Worm (Caenorhabditis elegans) whole organism, L3 larva: Measurements from ENCODE around the gene slc-17.8.
A peak's percentile ranks its signal among the peaks of the same experiment; 100 is the strongest.
"Not testable (repeated sequence)": the region's sequence is repeated elsewhere in the genome, so short reads cannot be mapped to it uniquely, and the experiment has no call there.

Experiments
- R02D3.7 ChIP-seq: fragments of 150-350 bp; optimal IDR thresholded peaks from 2 replicates; lab custom pipeline; 2014; ENCODE audit warnings: missing biosample characterization, missing genetic modification characterization
- aly-2 ChIP-seq: fragments of 150-350 bp; optimal IDR thresholded peaks from 2 replicates; lab custom pipeline; 2014; ENCODE audit warnings: missing biosample characterization, missing genetic modification characterization
- ceh-16 ChIP-seq: sonication (generic microtip); optimal IDR thresholded peaks from 2 replicates; lab custom pipeline; 2017; ENCODE audit warnings: missing biosample characterization, missing genetic modification characterization
- ceh-28 ChIP-seq: fragments of 150-350 bp; optimal IDR thresholded peaks from 2 replicates; lab custom pipeline; 2014; ENCODE audit warnings: missing biosample characterization, missing genetic modification reagents, missing genetic modification characterization
- ceh-82 ChIP-seq: fragments of 150-350 bp; optimal IDR thresholded peaks from 2 replicates; lab custom pipeline; 2014; ENCODE audit warnings: missing biosample characterization, missing genetic modification characterization
- egl-27 ChIP-seq: sonication (generic microtip); optimal IDR thresholded peaks from 4 replicates; lab custom pipeline; 2017; ENCODE audit warnings: missing biosample characterization, missing genetic modification reagents, missing genetic modification characterization
- egl-5 ChIP-seq: fragments of 150-350 bp; optimal IDR thresholded peaks from 2 replicates; lab custom pipeline; 2017; ENCODE audit warnings: missing biosample characterization, missing genetic modification reagents, missing genetic modification characterization, inconsistent platforms
- elt-1 ChIP-seq: fragments of 150-350 bp; optimal IDR thresholded peaks from 2 replicates; lab custom pipeline; 2014; ENCODE audit warnings: missing biosample characterization, missing genetic modification characterization
- elt-2 ChIP-seq: sonication (generic microtip); optimal IDR thresholded peaks from 2 replicates; lab custom pipeline; 2016; ENCODE audit warnings: missing genetic modification reagents, mild to moderate bottlenecking, missing genetic modification characterization, missing compliant biosample characterization
- eor-1 ChIP-seq, 2 experiments: fragments of 150-350 bp; optimal IDR thresholded peaks; 2 replicates each; lab custom pipeline; 2014 to 2018; ENCODE audit warnings: missing biosample characterization in 2 of 2, missing genetic modification characterization in 2 of 2
- fkh-2 ChIP-seq: fragments of 150-350 bp; optimal IDR thresholded peaks from 2 replicates; lab custom pipeline; 2014; ENCODE audit warnings: missing biosample characterization, missing genetic modification reagents, missing genetic modification characterization
- fos-1 ChIP-seq: fragments of 150-350 bp; optimal IDR thresholded peaks from 2 replicates; lab custom pipeline; 2014; ENCODE audit warnings: missing biosample characterization, missing genetic modification characterization
- hmg-11 ChIP-seq: sonication (generic microtip); optimal IDR thresholded peaks from 2 replicates; lab custom pipeline; 2016; ENCODE audit warnings: missing genetic modification characterization, missing compliant biosample characterization
- lin-15B ChIP-seq: fragments of 150-350 bp; optimal IDR thresholded peaks from 2 replicates; lab custom pipeline; 2014; ENCODE audit warnings: missing biosample characterization, missing genetic modification characterization
- lsy-12 ChIP-seq: sonication (generic microtip); optimal IDR thresholded peaks from 2 replicates; lab custom pipeline; 2016; ENCODE audit warnings: mild to moderate bottlenecking, missing genetic modification characterization, missing compliant biosample characterization
- mml-1 ChIP-seq: fragments of 150-350 bp; sonication (generic microtip); optimal IDR thresholded peaks from 3 replicates; lab custom pipeline; 2014; ENCODE audit warnings: missing biosample characterization, missing genetic modification characterization
- nfya-1 ChIP-seq: sonication (generic microtip); optimal IDR thresholded peaks from 2 replicates; lab custom pipeline; 2017; ENCODE audit warnings: missing genetic modification characterization, mild to moderate bottlenecking, missing compliant biosample characterization, antibody characterized with exemption, moderate library complexity; ENCODE audit not compliant: insufficient read depth
- nhr-12 ChIP-seq: fragments of 150-350 bp; optimal IDR thresholded peaks from 2 replicates; lab custom pipeline; 2014; ENCODE audit warnings: missing biosample characterization, missing genetic modification characterization
- nhr-23 ChIP-seq: fragments of 150-350 bp; optimal IDR thresholded peaks from 2 replicates; lab custom pipeline; 2014; ENCODE audit warnings: missing biosample characterization, missing genetic modification reagents, missing genetic modification characterization
- nhr-25 ChIP-seq: sonication (generic microtip); optimal IDR thresholded peaks from 2 replicates; lab custom pipeline; 2017; ENCODE audit warnings: missing biosample characterization, missing genetic modification characterization
- nhr-28 ChIP-seq: fragments of 150-350 bp; optimal IDR thresholded peaks from 2 replicates; lab custom pipeline; 2014; ENCODE audit warnings: missing biosample characterization, missing genetic modification characterization
- nhr-67 ChIP-seq: fragments of 150-350 bp; optimal IDR thresholded peaks from 2 replicates; lab custom pipeline; 2014; ENCODE audit warnings: missing biosample characterization, missing genetic modification characterization
- nhr-77 ChIP-seq: fragments of 150-350 bp; optimal IDR thresholded peaks from 2 replicates; lab custom pipeline; 2014; ENCODE audit warnings: missing biosample characterization, missing genetic modification characterization
- pha-4 ChIP-seq: fragments of 150-350 bp; optimal IDR thresholded peaks from 2 replicates; lab custom pipeline; 2014; ENCODE audit warnings: missing biosample characterization, missing genetic modification reagents, missing genetic modification characterization
- pqm-1 ChIP-seq: fragments of 150-350 bp; optimal IDR thresholded peaks from 2 replicates; lab custom pipeline; 2017; ENCODE audit warnings: missing biosample characterization, missing genetic modification characterization, inconsistent platforms
- skn-1 ChIP-seq: fragments of 150-350 bp; optimal IDR thresholded peaks from 2 replicates; lab custom pipeline; 2014; ENCODE audit warnings: missing biosample characterization, missing genetic modification characterization
- snpc-4 ChIP-seq: fragments of 150-350 bp; optimal IDR thresholded peaks from 2 replicates; lab custom pipeline; 2014; ENCODE audit warnings: missing biosample characterization, missing genetic modification characterization
- tbx-2 ChIP-seq: sonication (generic microtip); optimal IDR thresholded peaks from 2 replicates; lab custom pipeline; 2016; ENCODE audit warnings: mild to moderate bottlenecking, missing genetic modification characterization, missing compliant biosample characterization
- unc-39 ChIP-seq: sonication (generic microtip); optimal IDR thresholded peaks from 4 replicates; lab custom pipeline; 2017; ENCODE audit warnings: missing biosample characterization, missing genetic modification characterization
- unc-62 ChIP-seq: fragments of 150-350 bp; sonication (generic microtip); optimal IDR thresholded peaks from 4 replicates; lab custom pipeline; 2014; ENCODE audit warnings: missing biosample characterization, missing genetic modification reagents, missing genetic modification characterization
- ztf-11 ChIP-seq: fragments of 150-350 bp; optimal IDR thresholded peaks from 2 replicates; lab custom pipeline; 2014; ENCODE audit warnings: missing biosample characterization, missing genetic modification characterization

slc-17.8 gene

DNA sequence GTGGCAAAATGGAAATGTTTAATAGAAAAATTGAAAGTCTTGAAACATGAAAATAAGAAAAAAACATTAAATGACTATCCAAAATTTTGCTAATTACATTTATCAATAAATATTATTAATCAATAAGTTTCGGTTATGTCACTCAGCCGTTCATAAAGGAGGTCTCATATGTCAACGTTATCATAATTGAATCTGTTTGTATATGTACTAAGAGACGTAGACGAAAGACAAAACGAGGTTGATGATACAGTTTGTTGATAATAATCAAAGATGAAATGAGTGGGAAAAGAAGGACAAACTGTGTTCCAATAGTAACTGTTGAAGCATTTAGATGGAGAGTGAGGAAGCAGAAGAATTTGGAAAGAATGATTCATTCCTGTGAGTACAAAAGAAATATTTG lies 41.5 kb upstream of the slc-17.8 start:
- TF ChIP-seq pqm-1 (tag; lab: Kevin White, UChicago), result peak; percentile 4
- peak; percentile 67 for TF ChIP-seq elt-2 (tag; lab: Kevin White, UChicago)
- TF ChIP-seq pha-4, result peak; percentile 72
- no peak for TF ChIP-seq eor-1 (tag; optimal IDR thresholded peaks at IDR 0.05; lab: Kevin White, UChicago)
- TF ChIP-seq, all 47 proteins: peak for 3

DNA sequence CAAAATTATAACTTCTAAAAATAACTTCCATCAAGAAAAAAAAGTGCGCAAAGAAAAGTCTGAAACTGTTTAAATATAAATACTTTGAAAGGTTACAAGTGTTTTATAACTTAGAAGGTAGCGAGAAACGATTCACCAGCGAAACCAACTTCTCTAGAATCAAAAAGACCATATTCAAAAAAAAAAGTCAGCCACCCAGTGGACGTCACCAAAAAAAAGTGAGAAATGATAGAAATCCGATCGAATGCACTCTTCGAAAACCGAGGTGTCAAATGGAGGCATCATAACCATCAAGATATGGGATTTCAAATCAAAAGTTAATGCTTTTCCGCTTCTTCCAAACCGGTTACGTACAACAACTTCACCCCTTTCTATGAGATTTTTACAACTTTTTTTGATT lies 41.1 kb upstream of the slc-17.8 start:
- TF ChIP-seq egl-27 (tag; lab: Kevin White, UChicago) (no peak), elt-2 (tag; lab: Kevin White, UChicago) (no peak), fos-1 (tag; lab: Kevin White, UChicago) (no peak), unc-62 (GFP tag; lab: Kevin White, UChicago) (no peak), egl-5 (tag; lab: Kevin White, UChicago) (no peak), nhr-12 (no peak), nfya-1 (tag; lab: Kevin White, UChicago) (no peak)
- TF ChIP-seq, all 47 proteins: peak for 0

DNA sequence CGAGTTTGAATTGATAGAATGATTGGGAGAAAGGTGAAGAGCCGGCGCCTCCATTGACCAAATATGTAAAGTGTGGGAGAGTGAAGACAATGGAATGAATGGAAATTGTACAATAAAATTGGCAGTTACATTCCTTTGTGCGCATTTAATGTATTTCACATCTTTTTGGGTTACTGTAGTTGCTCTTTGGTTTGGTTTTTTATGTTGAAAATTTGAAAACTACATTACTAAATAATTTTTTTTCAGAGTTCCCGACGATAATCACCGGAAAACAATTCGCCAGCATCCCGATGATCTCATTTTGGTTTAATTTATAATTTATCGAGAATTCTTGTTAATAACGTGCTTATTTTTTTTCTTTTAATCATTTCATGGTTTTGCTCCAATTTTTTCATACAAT lies 35.6 kb upstream of the slc-17.8 start, which contains the start of gene C10B5.1:
TSS of gene C10B5.1 (plus strand) at position 301 of the 400 bp plus-strand sequence.
- TF ChIP-seq eor-1 (tag; optimal IDR thresholded peaks at IDR 0.05; lab: Kevin White, UChicago), result no peak
- no peak for TF ChIP-seq elt-1 (tag; lab: Kevin White, UChicago)
- no peak for TF ChIP-seq fkh-2 (tag; lab: Kevin White, UChicago)
- TF ChIP-seq ceh-16, result no peak
- no peak for TF ChIP-seq nhr-77 (tag; lab: Kevin White, UChicago)
- no peak for TF ChIP-seq nfya-1 (tag; lab: Kevin White, UChicago)
- TF ChIP-seq egl-5 (tag; lab: Kevin White, UChicago), result no peak
- TF ChIP-seq nhr-25 (tag; lab: Kevin White, UChicago), result no peak
- TF ChIP-seq mml-1 (tag; lab: Kevin White, UChicago), result no peak
- TF ChIP-seq ceh-82 (tag; lab: Kevin White, UChicago), result no peak
- TF ChIP-seq unc-39 (tag; lab: Kevin White, UChicago), result no peak
- no peak for TF ChIP-seq nhr-12
- TF ChIP-seq, all 47 proteins: peak for 0

DNA sequence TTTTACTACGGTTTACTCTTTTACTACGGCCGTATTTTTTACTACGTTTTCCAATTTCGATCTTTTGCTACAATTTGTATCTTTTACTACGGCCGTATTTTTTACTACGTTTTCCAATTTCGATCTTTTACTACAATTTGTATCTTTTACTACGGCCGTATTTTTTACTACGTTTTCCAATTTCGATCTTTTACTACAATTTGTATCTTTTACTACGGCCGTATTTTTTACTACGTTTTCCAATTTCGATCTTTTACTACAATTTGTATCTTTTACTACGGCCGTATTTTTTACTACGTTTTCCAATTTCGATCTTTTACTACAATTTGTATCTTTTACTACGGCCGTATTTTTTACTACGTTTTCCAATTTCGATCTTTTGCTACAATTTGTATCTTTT lies 29.4 kb upstream of the slc-17.8 start, which contains the start of gene F25G6.1:
TSS of gene F25G6.1 (plus strand) at position 301 of the 400 bp plus-strand sequence.
- not testable (repeated sequence) for TF ChIP-seq ztf-11, skn-1, pqm-1 (tag; lab: Kevin White, UChicago)
- TF ChIP-seq, all 47 proteins: peak for 0; not testable (repeated sequence) for 47

DNA sequence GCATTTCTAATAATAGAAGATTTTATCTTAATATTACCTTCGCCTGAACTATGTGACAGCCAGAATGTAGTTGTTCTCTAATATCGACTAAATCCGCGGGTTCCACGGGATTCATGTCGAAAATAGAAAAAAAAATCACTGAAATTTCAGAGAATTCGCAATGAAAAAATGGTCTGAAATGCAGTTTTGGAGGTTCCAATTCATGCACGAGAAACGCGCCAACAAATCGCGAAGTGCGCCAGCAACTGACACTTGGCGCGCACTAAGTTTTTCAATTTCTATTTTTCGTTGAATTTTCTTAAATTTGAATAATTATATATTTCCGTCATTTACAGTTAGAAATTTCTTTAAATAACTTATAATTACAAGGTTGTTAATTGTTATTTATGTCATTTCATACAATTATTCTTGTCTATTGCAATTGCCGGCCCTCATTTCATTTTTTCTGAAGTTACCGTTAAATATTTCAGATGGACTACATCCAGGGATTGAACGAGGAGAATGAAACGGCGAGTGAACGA lies 24.5 kb upstream of the slc-17.8 start, which contains the start of the genes F25G6.9 and symk-1:
TSS of gene F25G6.9 (minus strand) at position 160 of the 521 bp plus-strand sequence.
TSS of gene symk-1 (plus strand) at position 471 of the 521 bp plus-strand sequence.
- peak; percentile 32 for TF ChIP-seq lsy-12 (tag; lab: Kevin White, UChicago)
- TF ChIP-seq skn-1 (tag; lab: Kevin White, UChicago), result peak; percentile 10
- no peak for TF ChIP-seq fkh-2 (tag; lab: Kevin White, UChicago)
- peak; percentile 68 for TF ChIP-seq hmg-11 (tag; lab: Kevin White, UChicago)
- peak; percentile 34 for TF ChIP-seq nhr-23
- peak; percentile 68 for TF ChIP-seq nfya-1 (tag; lab: Kevin White, UChicago)
- no peak for TF ChIP-seq nhr-67
- TF ChIP-seq elt-2 (tag; lab: Kevin White, UChicago), result peak; percentile 38
- TF ChIP-seq egl-27 (tag; lab: Kevin White, UChicago), result no peak
- peak; percentile 26 for TF ChIP-seq pqm-1 (tag; lab: Kevin White, UChicago)
- peak; percentile 54 for TF ChIP-seq lin-15B (tag; lab: Kevin White, UChicago)
- TF ChIP-seq tbx-2, result peak; percentile 50
- no peak for TF ChIP-seq ceh-28 (tag; lab: Kevin White, UChicago)
- peak; percentile 64 for TF ChIP-seq snpc-4
- TF ChIP-seq aly-2 (tag; lab: Kevin White, UChicago), result no peak
- TF ChIP-seq nhr-28 (tag; lab: Kevin White, UChicago), result no peak
- peak; percentile 5 for TF ChIP-seq R02D3.7
